Worm (Caenorhabditis elegans) whole organism, late embryonic: ENCODE data around the gene cisd-1.

ENCODE experiments used
- ceh-19 ChIP-seq: fragments of 200-800 bp; sonication (Bioruptor generic); optimal IDR thresholded peaks from 2 replicates; lab custom pipeline; 2018; ENCODE audit warnings: mild to moderate bottlenecking, missing genetic modification characterization, missing compliant biosample characterization
- ceh-2 ChIP-seq: sonication (generic microtip); optimal IDR thresholded peaks from 2 replicates; lab custom pipeline; 2016; ENCODE audit warnings: missing genotype, missing genetic modification characterization, missing compliant biosample characterization
- pha-2 ChIP-seq: sonication (generic microtip); optimal IDR thresholded peaks from 2 replicates; lab custom pipeline; 2017; ENCODE audit warnings: mild to moderate bottlenecking, missing genetic modification characterization, missing compliant biosample characterization
- pha-4 ChIP-seq: fragments of 150-350 bp; optimal IDR thresholded peaks from 2 replicates; lab custom pipeline; 2018; ENCODE audit warnings: missing biosample characterization, missing genetic modification reagents, missing genetic modification characterization
- tbx-2 ChIP-seq: sonication (generic microtip); optimal IDR thresholded peaks from 2 replicates; lab custom pipeline; 2016; ENCODE audit warnings: missing genetic modification characterization, missing compliant biosample characterization

DNA sequence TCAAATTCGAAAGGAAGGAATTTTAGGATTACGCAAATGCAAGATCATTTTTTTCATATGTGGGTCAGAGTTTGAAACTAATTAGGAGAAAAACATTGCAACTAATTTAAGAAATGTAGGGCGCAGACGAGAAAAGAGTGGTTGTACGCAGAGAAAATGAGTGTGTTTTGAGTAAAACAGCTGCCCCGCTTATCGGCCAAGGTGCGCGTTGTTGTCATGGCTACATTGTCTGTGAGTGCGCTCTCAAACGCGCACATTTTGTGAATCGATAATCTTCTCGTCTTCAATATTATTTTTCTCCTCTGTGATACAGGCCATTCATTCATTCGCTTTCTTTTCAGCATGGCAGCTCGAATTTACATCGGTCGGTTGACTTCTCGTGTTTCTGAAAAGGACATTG lies 15.8 kb downstream of the cisd-1 start:
- TF ChIP-seq ceh-19 (no peak), ceh-2 (tag; lab: Kevin White, UChicago) (no peak), tbx-2 (no peak), pha-2 (tag; lab: Kevin White, UChicago) (no peak), pha-4 (tag; lab: Kevin White, UChicago) (no peak)
